Fruit fly (Drosophila melanogaster) whole organism, pupa: Measurements from ENCODE around the gene CG8034.
A peak's percentile ranks its signal among the peaks of the same experiment; 100 is the strongest.

Experiments used
- CG10348 ChIP-seq: fragments of 200-800 bp; sonication (Bioruptor generic); IDR thresholded peaks from 2 replicates; pipeline ENCODE4 v1.3.6; 2022; ENCODE audit warnings: missing biosample characterization, missing genetic modification characterization
- CG12605 ChIP-seq: fragments of 200-800 bp; sonication (Bioruptor generic); IDR thresholded peaks from 2 replicates; pipeline ENCODE4 v1.3.6; 2022; ENCODE audit warnings: missing biosample characterization, missing genetic modification characterization
- CG13204 ChIP-seq: fragments of 200-800 bp; sonication (Bioruptor generic); optimal IDR thresholded peaks from 2 replicates; lab custom pipeline; 2018; ENCODE audit warnings: missing biosample characterization, mild to moderate bottlenecking, missing genetic modification characterization, moderate library complexity
- CG14655 ChIP-seq: fragments of 200-800 bp; sonication (Bioruptor generic); optimal IDR thresholded peaks from 3 replicates; lab custom pipeline; 2017; ENCODE audit warnings: mild to moderate bottlenecking, missing biosample characterization, missing genetic modification reagents, missing genetic modification characterization
- CG15710 ChIP-seq: fragments of 200-800 bp; sonication (Bioruptor generic); optimal IDR thresholded peaks from 2 replicates; lab custom pipeline; 2018; ENCODE audit warnings: missing biosample characterization, mild to moderate bottlenecking, missing genetic modification characterization, moderate library complexity
- CG17806 ChIP-seq: fragments of 200-800 bp; sonication (Bioruptor generic); optimal IDR thresholded peaks from 2 replicates; lab custom pipeline; 2018; ENCODE audit warnings: missing biosample characterization, mild to moderate bottlenecking, missing genetic modification characterization, moderate library complexity
- CG32121 ChIP-seq: fragments of 200-800 bp; sonication (Bioruptor generic); IDR thresholded peaks from 2 replicates; pipeline ENCODE4 v1.3.6; 2022; ENCODE audit warnings: missing biosample characterization, missing genetic modification characterization
- CG34367 ChIP-seq: fragments of 200-800 bp; sonication (Bioruptor generic); optimal IDR thresholded peaks from 2 replicates; lab custom pipeline; 2018; ENCODE audit warnings: missing biosample characterization, mild to moderate bottlenecking, missing genetic modification characterization
- CG4496 ChIP-seq: fragments of 200-800 bp; sonication (Bioruptor generic); IDR thresholded peaks from 3 replicates; pipeline ENCODE4 v1.3.6; 2022; ENCODE audit warnings: missing biosample characterization, missing genetic modification characterization
- CG8159 ChIP-seq: fragments of 200-800 bp; sonication (Bioruptor generic); optimal IDR thresholded peaks from 3 replicates; lab custom pipeline; 2018; ENCODE audit warnings: missing biosample characterization, mild to moderate bottlenecking, missing genetic modification characterization, moderate library complexity
- CG8301 ChIP-seq: fragments of 200-800 bp; sonication (Bioruptor generic); optimal IDR thresholded peaks from 2 replicates; lab custom pipeline; 2018; ENCODE audit warnings: missing biosample characterization, mild to moderate bottlenecking, missing genetic modification characterization
- CG9948 ChIP-seq: fragments of 200-800 bp; sonication (Bioruptor generic); optimal IDR thresholded peaks from 2 replicates; lab custom pipeline; 2018; ENCODE audit warnings: missing biosample characterization, mild to moderate bottlenecking, missing genetic modification characterization, moderate library complexity
- D1 ChIP-seq: fragments of 200-800 bp; sonication (Bioruptor generic); optimal IDR thresholded peaks from 2 replicates; lab custom pipeline; 2018; ENCODE audit warnings: missing biosample characterization, mild to moderate bottlenecking, missing genetic modification characterization, moderate library complexity
- EcR ChIP-seq: fragments of 200-800 bp; sonication (Bioruptor generic); optimal IDR thresholded peaks from 3 replicates; lab custom pipeline; 2019; ENCODE audit warnings: missing biosample characterization, missing genetic modification characterization, mild to moderate bottlenecking, moderate library complexity, missing genetic modification reagents
- Ets98B ChIP-seq: fragments of 200-800 bp; sonication (Bioruptor generic); IDR thresholded peaks from 2 replicates; pipeline ENCODE4 v1.3.6; 2022; ENCODE audit warnings: missing biosample characterization, missing genetic modification characterization
- Pif1A ChIP-seq: fragments of 200-800 bp; sonication (Bioruptor generic); optimal IDR thresholded peaks from 3 replicates; lab custom pipeline; 2016; ENCODE audit warnings: missing biosample characterization, missing genetic modification characterization
- Pif1B ChIP-seq: fragments of 200-800 bp; sonication (Bioruptor generic); optimal IDR thresholded peaks from 3 replicates; lab custom pipeline; 2016; ENCODE audit warnings: missing biosample characterization, missing genetic modification characterization
- Snoo ChIP-seq: fragments of 200-800 bp; sonication (Bioruptor generic); optimal IDR thresholded peaks from 3 replicates; lab custom pipeline; 2017; ENCODE audit warnings: missing biosample characterization, mild to moderate bottlenecking, missing genetic modification characterization, inconsistent platforms
- fd96Ca ChIP-seq: fragments of 200-800 bp; sonication (Bioruptor generic); IDR thresholded peaks from 3 replicates; pipeline ENCODE4 v1.3.6; 2022; ENCODE audit warnings: missing biosample characterization, missing genetic modification characterization
- gl ChIP-seq: fragments of 200-800 bp; sonication (Bioruptor generic); optimal IDR thresholded peaks from 2 replicates; lab custom pipeline; 2018; ENCODE audit warnings: missing biosample characterization, mild to moderate bottlenecking, missing genetic modification characterization
- rn ChIP-seq: fragments of 200-800 bp; sonication (Bioruptor generic); IDR thresholded peaks from 2 replicates; pipeline ENCODE4 v1.3.6; 2022; ENCODE audit warnings: missing biosample characterization, missing genetic modification characterization

CG8034 gene

DNA sequence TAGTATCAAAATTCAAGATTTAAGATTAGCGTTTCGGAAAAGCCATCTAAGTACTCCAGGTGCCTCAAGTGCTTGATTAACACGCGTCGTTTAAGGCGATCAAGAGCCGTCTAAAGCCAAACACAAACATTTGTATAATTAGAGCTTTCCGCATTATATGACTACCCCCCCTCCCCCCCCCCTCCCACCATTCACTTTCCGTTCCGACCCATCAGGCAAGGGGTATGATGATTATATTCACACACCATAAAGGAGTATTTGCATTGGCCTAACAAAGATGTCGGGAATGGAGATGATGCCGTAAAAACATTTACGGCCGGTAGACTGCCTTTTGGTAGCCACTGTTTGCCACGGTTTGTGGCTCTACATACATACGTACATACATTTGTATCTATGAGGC, 8.6 kb upstream of the CG8034 start:
- TF ChIP-seq Pif1B (GFP tag; lab: Kevin White, UChicago) (no peak), CG17806 (no peak), gl (tag; lab: Kevin White, UChicago) (no peak), fd96Ca (GFP tag; lab: Robert Waterston, UW) (0 out of 3 replicates have a peak, but pooled peaks have one; percentile 11)

DNA sequence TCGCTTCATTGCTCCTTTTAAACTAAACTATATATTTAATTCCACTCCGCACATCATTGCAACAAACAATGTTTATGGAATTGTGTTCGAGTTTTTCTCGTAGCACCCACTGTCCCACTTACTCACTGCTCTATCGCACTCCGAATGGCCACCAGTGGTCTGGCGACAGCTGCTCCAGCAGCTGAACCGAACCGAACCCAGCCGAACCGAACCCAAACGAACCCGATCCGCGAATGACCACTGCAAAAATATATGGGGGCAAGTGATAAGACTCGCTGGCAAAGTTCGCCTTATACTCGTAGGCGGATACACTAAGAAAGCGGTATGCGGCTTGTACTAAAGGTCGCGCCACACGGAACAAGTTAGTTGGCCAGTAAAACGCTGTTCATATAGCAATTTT, 7.2 kb upstream of the CG8034 start:
- TF ChIP-seq CG4496 (GFP tag; lab: Robert Waterston, UW) (0 out of 3 replicates have a peak, but pooled peaks have one; percentile 19), D1 (tag; lab: Kevin White, UChicago) (no peak)

DNA sequence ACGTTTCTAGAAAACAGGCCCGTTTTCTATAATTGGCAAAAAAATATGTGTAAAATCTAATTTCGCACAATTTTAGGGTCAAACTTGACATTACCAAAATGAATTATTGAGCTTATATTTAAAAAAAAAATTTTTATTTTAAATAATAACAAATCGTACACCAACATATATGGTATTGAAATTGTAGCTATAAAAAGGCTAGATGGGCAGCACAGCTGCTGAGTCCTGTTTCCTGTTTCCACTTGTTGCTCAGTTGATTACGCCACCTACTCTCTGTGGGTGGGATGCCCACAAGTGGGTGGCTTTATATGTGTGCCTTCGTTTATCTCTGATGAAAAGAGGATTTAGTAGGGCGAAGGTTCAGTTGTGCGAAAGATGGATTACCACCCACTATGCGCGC, 1.4 kb upstream of the CG8034 start:
- no peak for TF ChIP-seq CG13204 (GFP tag; lab: Kevin White, UChicago)
- TF ChIP-seq CG14655 (GFP tag; lab: Kevin White, UChicago) = no peak
- TF ChIP-seq rn = no peak
- TF ChIP-seq Pif1A = no peak
- TF ChIP-seq Snoo (tag; lab: Kevin White, UChicago) = no peak
- no peak for TF ChIP-seq gl (tag; lab: Kevin White, UChicago)
- TF ChIP-seq CG32121 (GFP tag; lab: Robert Waterston, UW) = no peak

DNA sequence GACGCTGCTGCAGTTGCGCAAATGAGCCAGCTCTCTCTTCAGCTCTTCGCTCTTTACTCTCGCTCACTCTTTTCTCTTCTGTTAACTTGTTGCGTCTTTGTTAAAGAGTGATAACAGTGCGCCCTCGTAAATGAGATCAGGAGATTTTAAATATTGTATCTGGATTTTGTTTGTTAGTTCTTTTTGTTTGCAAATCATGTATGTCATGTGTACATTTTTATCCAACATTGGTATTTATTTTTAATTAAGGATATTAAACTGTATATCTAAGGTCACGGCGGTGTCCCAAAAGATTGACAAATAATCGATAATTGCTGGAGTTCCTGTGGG, 788 bp upstream of the CG8034 start:
- TF ChIP-seq CG13204 (GFP tag; lab: Kevin White, UChicago) (no peak), CG4496 (GFP tag; lab: Robert Waterston, UW) (peak; percentile 86), CG8301 (tag; lab: Kevin White, UChicago) (peak; percentile 60), Pif1A (peak; percentile 37), rn (no peak), CG14655 (GFP tag; lab: Kevin White, UChicago) (peak; percentile 39), Ets98B (GFP tag; lab: Robert Waterston, UW) (peak; percentile 52; the same call in 1 of the 2 replicates), CG34367 (tag; lab: Kevin White, UChicago) (peak; percentile 28), CG15710 (tag; lab: Kevin White, UChicago) (peak; percentile 50), CG12605 (peak; percentile 43; the same call in 1 of the 2 replicates), CG8159 (tag; lab: Kevin White, UChicago) (peak; percentile 60), CG17806 (peak; percentile 53), Snoo (tag; lab: Kevin White, UChicago) (no peak), gl (tag; lab: Kevin White, UChicago) (no peak), fd96Ca (GFP tag; lab: Robert Waterston, UW) (no peak), CG10348 (GFP tag; lab: Robert Waterston, UW) (no peak), CG32121 (GFP tag; lab: Robert Waterston, UW) (peak; percentile 48; the same call in 1 of the 2 replicates), Pif1B (GFP tag; lab: Kevin White, UChicago) (peak; percentile 53), EcR (peak; percentile 84), CG9948 (tag; lab: Kevin White, UChicago) (peak; percentile 42), D1 (tag; lab: Kevin White, UChicago) (peak; percentile 23)

DNA sequence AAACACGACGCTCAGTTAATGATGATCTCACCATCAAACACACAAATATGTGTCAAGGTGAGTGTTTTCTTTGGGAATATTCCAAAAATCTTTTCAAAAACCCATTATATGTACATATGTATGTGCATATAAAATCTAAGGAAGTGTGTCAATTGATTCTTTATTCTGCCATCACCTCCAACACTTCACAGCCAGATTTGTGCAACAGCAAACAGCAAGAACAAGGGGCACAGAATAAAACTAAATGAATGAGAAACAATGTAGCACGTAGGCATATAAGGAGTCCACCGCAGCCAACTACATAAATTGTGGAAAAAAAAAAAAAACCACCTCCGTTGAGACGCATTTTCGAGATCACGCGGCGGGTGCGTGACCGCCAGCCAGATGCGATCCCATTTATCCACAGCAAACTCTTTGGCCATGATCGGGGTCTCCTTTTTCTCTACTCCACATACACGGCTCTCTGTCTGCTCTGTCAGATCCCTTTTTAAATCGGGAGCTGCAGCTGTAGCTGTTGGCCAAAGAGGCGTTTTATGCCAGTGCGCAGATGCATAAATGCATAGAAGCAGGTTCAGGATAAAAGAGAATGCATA, 2.0 kb downstream of the CG8034 start:
- TF ChIP-seq CG8159 (tag; lab: Kevin White, UChicago) = no peak
- TF ChIP-seq EcR = peak; percentile 64

DNA sequence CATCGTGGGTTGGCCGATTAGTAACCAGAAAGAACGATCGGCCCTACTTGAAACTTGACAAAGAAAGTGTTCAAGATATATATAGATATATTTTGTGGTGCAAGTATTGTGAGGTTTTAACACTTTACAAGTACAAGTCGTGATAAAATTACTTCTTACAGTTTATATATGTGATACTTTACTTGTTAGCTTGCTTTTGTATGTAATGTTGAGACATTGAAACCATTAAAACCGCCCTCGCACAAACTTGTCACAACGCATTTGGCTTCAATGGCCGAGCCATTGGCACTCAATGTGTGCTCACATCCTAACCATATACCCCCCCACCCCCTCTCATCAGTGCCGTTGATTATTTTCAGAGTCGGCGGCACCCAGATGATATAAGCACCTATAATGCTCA, 3.0 kb downstream of the CG8034 start:
- TF ChIP-seq CG32121 (GFP tag; lab: Robert Waterston, UW) (no peak), D1 (tag; lab: Kevin White, UChicago) (no peak), CG13204 (GFP tag; lab: Kevin White, UChicago) (no peak), rn (no peak), CG14655 (GFP tag; lab: Kevin White, UChicago) (no peak), CG9948 (tag; lab: Kevin White, UChicago) (no peak), Pif1B (GFP tag; lab: Kevin White, UChicago) (no peak), CG4496 (GFP tag; lab: Robert Waterston, UW) (no peak)

DNA sequence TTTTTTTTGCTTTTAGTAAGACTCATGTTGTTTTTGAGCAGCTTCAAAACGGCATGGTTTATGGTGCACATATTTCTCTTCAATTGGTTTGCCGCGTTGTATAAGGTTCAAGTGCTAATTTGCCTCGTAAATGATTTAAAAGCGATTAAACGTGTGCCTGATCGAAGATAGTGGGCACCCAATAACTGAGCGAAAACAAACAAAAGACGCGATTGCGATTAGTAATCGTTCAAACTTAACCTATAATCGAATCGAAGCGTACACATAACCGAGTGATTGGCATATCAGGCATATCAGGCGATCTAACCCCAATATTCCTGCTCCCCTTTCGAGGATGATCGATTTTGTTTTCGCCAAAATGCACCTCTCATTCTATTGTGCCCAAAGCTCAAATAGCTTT, 3.9 kb downstream of the CG8034 start:
- TF ChIP-seq rn (no peak), CG17806 (no peak), gl (tag; lab: Kevin White, UChicago) (no peak), Ets98B (GFP tag; lab: Robert Waterston, UW) (no peak), CG15710 (tag; lab: Kevin White, UChicago) (no peak), CG8301 (tag; lab: Kevin White, UChicago) (no peak), CG13204 (GFP tag; lab: Kevin White, UChicago) (no peak), Pif1B (GFP tag; lab: Kevin White, UChicago) (no peak), CG14655 (GFP tag; lab: Kevin White, UChicago) (no peak), CG10348 (GFP tag; lab: Robert Waterston, UW) (no peak), EcR (no peak), CG8159 (tag; lab: Kevin White, UChicago) (no peak), CG34367 (tag; lab: Kevin White, UChicago) (no peak), CG12605 (no peak), fd96Ca (GFP tag; lab: Robert Waterston, UW) (no peak), CG32121 (GFP tag; lab: Robert Waterston, UW) (no peak), D1 (tag; lab: Kevin White, UChicago) (no peak)
- TF ChIP-seq, all 21 proteins: peak for 0
